In the genomic region with DNA sequence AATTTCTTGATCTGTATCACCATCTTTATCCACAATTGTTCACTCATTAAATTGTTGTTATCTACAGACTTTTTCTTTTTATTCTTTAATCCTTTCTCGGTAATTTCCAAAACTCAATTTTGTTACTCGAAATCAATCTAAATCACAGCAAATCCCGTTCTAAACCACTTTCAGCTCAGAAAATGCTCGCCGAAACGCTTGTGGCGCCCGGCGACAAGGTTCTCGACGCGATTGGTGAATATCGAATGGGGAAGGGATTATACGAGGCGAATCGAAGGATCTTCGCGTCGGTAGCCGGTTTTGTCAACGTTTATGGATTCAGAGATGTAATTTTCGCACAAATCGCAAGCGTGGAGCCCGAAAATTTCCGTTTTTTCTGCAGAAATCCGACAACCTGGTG, we compare ENCODE assay signal across 3 worm cellular contexts.
A peak's percentile ranks its signal among the peaks of the same experiment; 100 is the strongest.
TF ChIP-seq lines count a peak whose summit lies in the region.

Gene exos-1, plus strand, starts transcription at position 175 of the 400 bp plus-strand sequence.

TF ChIP-seq in whole organism, L4 larva, 104 proteins besides CTCF, POLR2A, EP300 and RAD21:
- TF ChIP-seq ctbp-1 (GFP tag; IDR thresholded peaks at IDR 0.05; lab: Robert Waterston, UW) (0 out of 2 replicates have a peak, but pooled peaks have one; percentile 39), lin-1 (GFP tag; IDR thresholded peaks at IDR 0.05; lab: Robert Waterston, UW) (no peak), nhr-76 (tag; optimal IDR thresholded peaks at IDR 0.05; lab: Kevin White, UChicago) (no peak), Y5F2A.4 (GFP tag; optimal IDR thresholded peaks at IDR 0.05; lab: Kevin White, UChicago) (no peak), ceh-28 (tag; optimal IDR thresholded peaks at IDR 0.05; lab: Kevin White, UChicago) (no peak), duxl-1 (tag; optimal IDR thresholded peaks at IDR 0.05; lab: Kevin White, UChicago; ENCODE audit: poor library complexity) (no peak), Y75B8A.6 (GFP tag; IDR thresholded peaks at IDR 0.05; lab: Robert Waterston, UW) (no peak), lin-38 (GFP tag; IDR thresholded peaks at IDR 0.05; lab: Robert Waterston, UW) (peak; percentile 48), dpl-1 (GFP tag; optimal IDR thresholded peaks at IDR 0.05; lab: Kevin White, UChicago) (no peak), mxl-2 (GFP tag; conservative IDR thresholded peaks at IDR 0.05; lab: Robert Waterston, UW) (no peak), ceh-20 (GFP tag; IDR thresholded peaks at IDR 0.05; lab: Robert Waterston, UW) (no peak), nhr-48 (tag; optimal IDR thresholded peaks at IDR 0.05; lab: Kevin White, UChicago) (no peak), hlh-11 (tag; optimal IDR thresholded peaks at IDR 0.05; lab: Kevin White, UChicago) (no peak), lin-15B (tag; optimal IDR thresholded peaks at IDR 0.05; lab: Kevin White, UChicago) (no peak), unc-62 (GFP tag; optimal IDR thresholded peaks at IDR 0.05 in 1 of 2; lab: Kevin White, UChicago) (peak in 1 of 2 experiments; percentile 45), unc-62 (tag; optimal IDR thresholded peaks at IDR 0.05; lab: Kevin White, UChicago) (no peak), ceh-32 (tag; optimal IDR thresholded peaks at IDR 0.05; lab: Kevin White, UChicago; ENCODE audit: poor library complexity) (no peak), egl-27 (tag; optimal IDR thresholded peaks at IDR 0.05; lab: Kevin White, UChicago) (no peak), mep-1 (tag; optimal IDR thresholded peaks at IDR 0.05; lab: Kevin White, UChicago) (no peak), R02D3.7 (tag; optimal IDR thresholded peaks at IDR 0.05; lab: Kevin White, UChicago) (no peak), T26A8.4 (GFP tag; IDR thresholded peaks at IDR 0.05; lab: Robert Waterston, UW) (no peak), Y105C5A.15 (GFP tag; IDR thresholded peaks at IDR 0.05; lab: Robert Waterston, UW) (no peak), F10B5.3 (tag; optimal IDR thresholded peaks at IDR 0.05; lab: Kevin White, UChicago) (no peak), F26F4.8 (GFP tag; conservative IDR thresholded peaks at IDR 0.05; lab: Robert Waterston, UW) (no peak)
TF ChIP-seq in whole organism, L4 larva: peak in this region for 3.

TF ChIP-seq in whole organism, early embryonic, 17 proteins besides CTCF, POLR2A, EP300 and RAD21:
- no peak for TF ChIP-seq ama-1 (optimal IDR thresholded peaks at IDR 0.05; lab: Kevin White, UChicago)
- no peak for TF ChIP-seq scrt-1 (GFP tag; IDR thresholded peaks at IDR 0.05; lab: Robert Waterston, UW)
- TF ChIP-seq flt-1 (GFP tag; IDR thresholded peaks at IDR 0.05; lab: Robert Waterston, UW) = no peak
- no peak for TF ChIP-seq B0310.2 (tag; optimal IDR thresholded peaks at IDR 0.05; lab: Kevin White, UChicago)
- TF ChIP-seq ceh-36 (tag; optimal IDR thresholded peaks at IDR 0.05; lab: Kevin White, UChicago) = peak; percentile 30

TF ChIP-seq in whole organism, young adult, 124 proteins besides CTCF, POLR2A, EP300 and RAD21:
- TF ChIP-seq nfya-1 (tag; optimal IDR thresholded peaks at IDR 0.05; lab: Kevin White, UChicago; ENCODE audit: borderline replicate concordance, insufficient read depth) (no peak), ekl-4 (GFP tag; IDR thresholded peaks at IDR 0.05; lab: Robert Waterston, UW) (peak; percentile 75), F22D6.2 (tag; optimal IDR thresholded peaks at IDR 0.05; lab: Kevin White, UChicago) (no peak), madf-6 (GFP tag; IDR thresholded peaks at IDR 0.05; lab: Robert Waterston, UW) (peak; percentile 66), Y56A3A.18 (GFP tag; IDR thresholded peaks at IDR 0.05; lab: Robert Waterston, UW) (no peak), nfya-2 (GFP tag; IDR thresholded peaks at IDR 0.05; lab: Robert Waterston, UW) (no peak), tlf-1 (GFP tag; optimal IDR thresholded peaks at IDR 0.05; lab: Kevin White, UChicago) (peak; percentile 11), hmg-1.2 (GFP tag; IDR thresholded peaks at IDR 0.05; lab: Robert Waterston, UW) (0 out of 2 replicates have a peak, but pooled peaks have one; percentile 9), hsf-1 (GFP tag; IDR thresholded peaks at IDR 0.05; lab: Robert Waterston, UW) (no peak), him-1 (tag; optimal IDR thresholded peaks at IDR 0.05; lab: Kevin White, UChicago) (no peak), ceh-91 (GFP tag; IDR thresholded peaks at IDR 0.05; lab: Robert Waterston, UW) (peak; percentile 23; the same call in 1 of the 2 replicates), mcd-1 (GFP tag; IDR thresholded peaks at IDR 0.05; lab: Robert Waterston, UW) (peak; percentile 50), attf-6 (GFP tag; IDR thresholded peaks at IDR 0.05; lab: Robert Waterston, UW) (peak; percentile 45), B0336.3 (GFP tag; IDR thresholded peaks at IDR 0.05; lab: Robert Waterston, UW) (peak; percentile 81), Y53G8AR.9 (GFP tag; conservative IDR thresholded peaks at IDR 0.05; lab: Robert Waterston, UW) (peak; percentile 71; the same call in 1 of the 2 replicates), nhr-27 (tag; optimal IDR thresholded peaks at IDR 0.05; lab: Kevin White, UChicago) (no peak), attf-3 (GFP tag; conservative IDR thresholded peaks at IDR 0.05; lab: Robert Waterston, UW) (peak; percentile 33; the same call in 1 of the 2 replicates), lin-26 (GFP tag; IDR thresholded peaks at IDR 0.05; lab: Robert Waterston, UW) (peak; percentile 56; the same call in 1 of the 2 replicates), dox-1 (GFP tag; IDR thresholded peaks at IDR 0.05; lab: Robert Waterston, UW) (no peak), lin-54 (GFP tag; optimal IDR thresholded peaks at IDR 0.05; lab: Kevin White, UChicago) (peak; percentile 37), nfyb-1 (GFP tag; IDR thresholded peaks at IDR 0.05; lab: Robert Waterston, UW) (0 out of 2 replicates have a peak, but pooled peaks have one; percentile 33), egl-44 (GFP tag; IDR thresholded peaks at IDR 0.05; lab: Robert Waterston, UW) (no peak), ztf-3 (GFP tag; optimal IDR thresholded peaks at IDR 0.05; lab: Kevin White, UChicago) (no peak)
